Worm (Caenorhabditis elegans): ENCODE results near the gene ZC250.4.
A peak's percentile ranks its signal among the peaks of the same experiment; 100 is the strongest.

ZC250.4 gene

DNA sequence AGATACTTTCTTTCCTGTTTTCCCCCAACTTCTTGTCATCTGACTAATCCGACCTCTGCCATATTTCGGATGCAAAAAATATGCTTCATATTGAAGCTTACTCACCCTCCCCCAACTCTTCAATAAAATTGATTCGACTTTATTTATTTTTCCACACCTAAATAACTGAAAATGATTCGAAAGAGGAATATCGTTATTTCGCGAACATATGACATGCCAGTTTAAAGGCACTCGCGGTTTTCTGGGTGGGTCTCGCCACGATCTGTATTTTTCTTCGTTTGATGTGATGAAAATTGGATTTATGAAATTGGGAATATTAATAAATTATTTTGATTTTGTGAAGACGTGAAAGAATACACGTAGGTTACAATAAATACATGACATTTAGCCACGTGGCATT lies 41.3 kb downstream of the ZC250.4 start, which contains the start of gene F44E7.3:
Gene F44E7.3 (plus strand): TSS at position 319 of the 400 bp plus-strand sequence.
- TF ChIP-seq syd-9 (tag; optimal IDR thresholded peaks at IDR 0.05) (no peak), ceh-6 (GFP tag; optimal IDR thresholded peaks at IDR 0.05) (no peak), ahr-1 (tag; optimal IDR thresholded peaks at IDR 0.05) (no peak), pha-4 (tag; optimal IDR thresholded peaks at IDR 0.05) (no peak), unc-3 (GFP tag; conservative IDR thresholded peaks at IDR 0.05) (no peak), unc-3 (tag; optimal IDR thresholded peaks at IDR 0.05) (no peak), elt-2 (tag; optimal IDR thresholded peaks at IDR 0.05) (no peak), hlh-6 (tag; optimal IDR thresholded peaks at IDR 0.05) (no peak), npax-4 (tag; optimal IDR thresholded peaks at IDR 0.05) (no peak), gmeb-2 (tag; optimal IDR thresholded peaks at IDR 0.05) (no peak), eyg-1 (tag; optimal IDR thresholded peaks at IDR 0.05) (no peak), ttx-3 (tag; optimal IDR thresholded peaks at IDR 0.05) (no peak), unc-86 (tag; optimal IDR thresholded peaks at IDR 0.05) (no peak), T23F11.4 (GFP tag; optimal IDR thresholded peaks at IDR 0.05) (no peak), hlh-13 (GFP tag; optimal IDR thresholded peaks at IDR 0.05) (no peak), fkh-6 (tag; optimal IDR thresholded peaks at IDR 0.05) (no peak), ceh-48 (tag; optimal IDR thresholded peaks at IDR 0.05) (no peak), ref-2 (tag; optimal IDR thresholded peaks at IDR 0.05) (no peak)

DNA sequence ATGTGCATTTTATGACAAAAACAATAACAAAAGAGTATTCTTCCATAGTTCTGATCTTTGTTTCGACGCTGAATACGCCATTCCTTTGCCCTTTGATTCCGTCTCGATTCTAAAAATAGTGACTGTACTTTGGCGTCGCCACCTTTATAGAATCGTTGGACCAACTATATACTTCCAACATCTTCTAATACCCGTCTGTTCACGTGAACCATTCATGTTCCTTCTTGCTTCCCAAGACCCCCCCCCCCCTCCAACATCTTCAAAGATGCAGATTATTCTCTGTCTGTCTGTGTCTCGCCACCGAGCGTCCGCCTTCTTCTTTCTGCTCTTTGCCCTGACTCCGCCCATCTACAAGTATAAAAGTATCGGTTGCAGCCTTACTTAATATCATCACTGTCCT lies 42.9 kb downstream of the ZC250.4 start:
- TF ChIP-seq nfya-1 (tag; optimal IDR thresholded peaks at IDR 0.05): no peak
- TF ChIP-seq gmeb-2 (tag; optimal IDR thresholded peaks at IDR 0.05): no peak
- no peak for TF ChIP-seq ceh-34 (tag; optimal IDR thresholded peaks at IDR 0.05)
- TF ChIP-seq K09A11.1 (tag; optimal IDR thresholded peaks at IDR 0.05; ENCODE audit: insufficient read depth): no peak
- no peak for TF ChIP-seq ceh-6 (GFP tag; optimal IDR thresholded peaks at IDR 0.05)
- TF ChIP-seq fkh-10 (GFP tag; optimal IDR thresholded peaks at IDR 0.05): no peak
- TF ChIP-seq K02D7.2 (tag; optimal IDR thresholded peaks at IDR 0.05): no peak
- TF ChIP-seq pag-3 (tag; optimal IDR thresholded peaks at IDR 0.05; ENCODE audit: borderline replicate concordance): no peak
- TF ChIP-seq hlh-15 (tag; optimal IDR thresholded peaks at IDR 0.05): no peak
- TF ChIP-seq ceh-48 (tag; optimal IDR thresholded peaks at IDR 0.05): no peak
- TF ChIP-seq ceh-24 (tag; optimal IDR thresholded peaks at IDR 0.05): no peak
- no peak for TF ChIP-seq C38D4.7 (GFP tag; optimal IDR thresholded peaks at IDR 0.05)
- no peak for TF ChIP-seq tbx-7 (tag; optimal IDR thresholded peaks at IDR 0.05)
- no peak for TF ChIP-seq odd-2 (tag; optimal IDR thresholded peaks at IDR 0.05)
- TF ChIP-seq tbx-2 (tag; optimal IDR thresholded peaks at IDR 0.05): no peak
- TF ChIP-seq ceh-45 (GFP tag; IDR thresholded peaks at IDR 0.05): no peak
- no peak for TF ChIP-seq ceh-31 (tag; optimal IDR thresholded peaks at IDR 0.05)
- TF ChIP-seq unc-42 (tag; optimal IDR thresholded peaks at IDR 0.05): no peak
- no peak for TF ChIP-seq pros-1 (tag; optimal IDR thresholded peaks at IDR 0.05)
- TF ChIP-seq lim-6 (tag; optimal IDR thresholded peaks at IDR 0.05): no peak

DNA sequence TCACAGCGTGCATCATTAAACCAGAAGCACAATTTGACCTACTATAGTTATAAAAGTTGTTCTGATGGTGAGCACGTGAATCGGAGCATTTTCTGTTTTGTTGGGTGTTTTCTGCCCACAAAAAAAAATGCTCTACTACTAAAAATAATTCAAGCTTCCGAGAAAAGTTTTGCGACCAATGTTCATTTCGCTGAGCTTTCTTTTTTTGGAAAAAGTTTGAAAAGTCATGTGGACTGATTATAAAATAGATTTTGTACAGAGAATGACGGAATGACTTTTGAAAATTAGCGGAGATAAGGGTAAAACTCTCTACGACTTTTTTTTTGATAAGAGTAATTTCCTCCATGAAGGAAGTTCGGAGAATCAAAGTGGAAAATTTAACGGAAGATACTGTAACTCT lies 43.4 kb downstream of the ZC250.4 start:
- TF ChIP-seq fkh-10 (GFP tag; optimal IDR thresholded peaks at IDR 0.05): no peak

DNA sequence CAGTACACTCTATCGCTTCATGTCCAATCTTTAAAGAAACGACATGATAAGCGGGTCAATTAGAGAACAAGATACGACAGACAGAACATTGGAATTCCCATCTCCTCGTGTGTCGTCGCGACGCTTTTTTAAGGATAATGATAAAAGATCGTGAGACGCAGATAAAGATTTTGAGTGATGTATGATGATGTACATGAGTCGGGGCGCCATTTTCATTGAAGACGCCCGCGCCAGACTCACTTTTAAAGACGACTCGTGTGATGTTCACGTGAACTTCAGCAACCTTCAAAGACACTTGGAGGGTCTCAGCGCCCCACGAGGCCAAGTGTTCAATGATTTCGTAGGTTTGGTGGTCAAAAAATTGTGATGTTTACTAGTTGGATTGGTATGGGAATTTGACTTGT lies 44.6 kb downstream of the ZC250.4 start:
- no peak for TF ChIP-seq ceh-30 (tag; optimal IDR thresholded peaks at IDR 0.05)
- peak; percentile 30 for TF ChIP-seq elt-2 (tag; optimal IDR thresholded peaks at IDR 0.05)

DNA sequence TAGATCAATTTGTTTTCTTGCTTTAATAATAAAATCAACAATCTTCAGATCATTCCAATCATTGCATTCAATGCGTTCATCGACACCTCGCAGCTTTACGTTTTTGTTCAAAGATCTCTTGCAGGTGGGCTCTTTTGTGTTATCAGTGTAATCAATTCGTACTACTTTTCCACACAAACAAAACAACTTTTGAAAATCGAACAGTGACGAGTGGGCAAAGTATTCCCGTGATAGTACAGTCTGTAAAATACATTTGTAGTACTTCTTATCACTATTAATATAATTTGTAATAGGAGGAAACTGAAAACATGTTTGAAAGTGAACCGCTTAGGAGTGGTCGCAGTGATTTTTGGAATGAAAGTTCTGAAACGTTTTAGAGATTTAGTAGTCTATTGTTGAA lies 47.9 kb downstream of the ZC250.4 start, which contains the start of gene pgph-2:
Gene pgph-2 (plus strand): TSS at position 47 of the 400 bp plus-strand sequence.
- TF ChIP-seq elt-4 (tag; optimal IDR thresholded peaks at IDR 0.05) (no peak), hlh-13 (GFP tag; optimal IDR thresholded peaks at IDR 0.05) (no peak), ztf-16 (tag; optimal IDR thresholded peaks at IDR 0.05) (no peak), ref-2 (tag; optimal IDR thresholded peaks at IDR 0.05) (no peak)
